Worm (Caenorhabditis elegans) whole organism, mixed stage, embryonic: ENCODE measurements around the gene scrm-3.

Experiments used
- M03D4.4 ChIP-seq: sonication (generic microtip); optimal IDR thresholded peaks from 2 replicates; lab custom pipeline; 2017; ENCODE audit warnings: mild to moderate bottlenecking, missing genetic modification characterization, missing compliant biosample characterization
- bed-3 ChIP-seq: fragments of 200-800 bp; sonication (Bioruptor generic); optimal IDR thresholded peaks from 3 replicates; lab custom pipeline; 2018; ENCODE audit warnings: mild to moderate bottlenecking, missing genetic modification characterization, moderate library complexity, missing compliant biosample characterization
- blmp-1 ChIP-seq: fragments of 150-350 bp; optimal IDR thresholded peaks from 2 replicates; lab custom pipeline; 2014; ENCODE audit warnings: missing biosample characterization, missing genetic modification characterization
- ceh-39 ChIP-seq: fragments of 150-350 bp; optimal IDR thresholded peaks from 2 replicates; lab custom pipeline; 2014; ENCODE audit warnings: missing biosample characterization, missing genetic modification characterization
- ceh-83 ChIP-seq: fragments of 200-800 bp; sonication (Bioruptor generic); optimal IDR thresholded peaks from 2 replicates; lab custom pipeline; 2018; ENCODE audit warnings: mild to moderate bottlenecking, missing genetic modification characterization, missing compliant biosample characterization
- ces-1 ChIP-seq: fragments of 150-350 bp; optimal IDR thresholded peaks from 2 replicates; lab custom pipeline; 2014; ENCODE audit warnings: missing biosample characterization, missing genetic modification reagents, missing genetic modification characterization
- cnd-1 ChIP-seq: fragments of 200-800 bp; sonication (Bioruptor generic); optimal IDR thresholded peaks from 2 replicates; lab custom pipeline; 2018; ENCODE audit warnings: mild to moderate bottlenecking, missing genetic modification characterization, missing compliant biosample characterization
- drap-1 ChIP-seq: fragments of 200-800 bp; sonication (Bioruptor generic); optimal IDR thresholded peaks from 3 replicates; lab custom pipeline; 2018; ENCODE audit warnings: mild to moderate bottlenecking, missing genetic modification characterization, missing compliant biosample characterization
- elt-1 ChIP-seq: sonication (generic microtip); optimal IDR thresholded peaks from 2 replicates; lab custom pipeline; 2017; ENCODE audit warnings: missing genetic modification characterization, mild to moderate bottlenecking, missing compliant biosample characterization, antibody characterized with exemption, moderate library complexity, borderline replicate concordance; ENCODE audit not compliant: insufficient read depth
- elt-3 ChIP-seq: fragments of 150-350 bp; optimal IDR thresholded peaks from 2 replicates; lab custom pipeline; 2014; ENCODE audit warnings: missing biosample characterization, missing genetic modification characterization
- flh-1 ChIP-seq: fragments of 200-800 bp; sonication (Bioruptor generic); optimal IDR thresholded peaks from 2 replicates; lab custom pipeline; 2018; ENCODE audit warnings: mild to moderate bottlenecking, missing genetic modification characterization, moderate library complexity, missing compliant biosample characterization
- ham-2 ChIP-seq: fragments of 200-800 bp; sonication (Bioruptor generic); optimal IDR thresholded peaks from 2 replicates; lab custom pipeline; 2018; ENCODE audit warnings: mild to moderate bottlenecking, missing genetic modification characterization, missing compliant biosample characterization
- hlh-1 ChIP-seq: fragments of 150-350 bp; optimal IDR thresholded peaks from 2 replicates; lab custom pipeline; 2014; ENCODE audit warnings: missing biosample characterization, missing genetic modification reagents, missing genetic modification characterization
- lin-32 ChIP-seq: fragments of 200-800 bp; sonication (Bioruptor generic); optimal IDR thresholded peaks from 2 replicates; lab custom pipeline; 2018; ENCODE audit warnings: mild to moderate bottlenecking, missing genetic modification characterization, missing compliant biosample characterization
- lsy-2 ChIP-seq: fragments of 150-350 bp; optimal IDR thresholded peaks from 2 replicates; lab custom pipeline; 2014; ENCODE audit warnings: missing biosample characterization, missing genetic modification characterization
- mep-1 ChIP-seq: fragments of 150-350 bp; optimal IDR thresholded peaks from 2 replicates; lab custom pipeline; 2017; ENCODE audit warnings: missing biosample characterization, missing genetic modification reagents, missing genetic modification characterization, inconsistent platforms
- mls-2 ChIP-seq: sonication (generic microtip); optimal IDR thresholded peaks from 2 replicates; lab custom pipeline; 2016; ENCODE audit warnings: mild to moderate bottlenecking, missing genetic modification characterization, moderate library complexity, missing compliant biosample characterization
- nhr-2 ChIP-seq: fragments of 150-350 bp; optimal IDR thresholded peaks from 2 replicates; lab custom pipeline; 2014; ENCODE audit warnings: missing biosample characterization, missing genetic modification characterization
- nhr-237 ChIP-seq: fragments of 150-350 bp; optimal IDR thresholded peaks from 2 replicates; lab custom pipeline; 2014; ENCODE audit warnings: missing biosample characterization, missing genetic modification characterization
- nhr-28 ChIP-seq: fragments of 150-350 bp; optimal IDR thresholded peaks from 2 replicates; lab custom pipeline; 2014; ENCODE audit warnings: missing biosample characterization, missing genetic modification characterization
- nhr-76 ChIP-seq: sonication (generic microtip); optimal IDR thresholded peaks from 2 replicates; lab custom pipeline; 2017; ENCODE audit warnings: missing biosample characterization, missing genetic modification characterization
- pha-4 ChIP-seq: fragments of 150-350 bp; optimal IDR thresholded peaks from 2 replicates; lab custom pipeline; 2018; ENCODE audit warnings: missing biosample characterization, missing genetic modification reagents, missing genetic modification characterization
- snpc-4 ChIP-seq: fragments of 150-350 bp; optimal IDR thresholded peaks from 2 replicates; lab custom pipeline; 2014; ENCODE audit warnings: missing biosample characterization, missing genetic modification characterization
- sptf-1 ChIP-seq: sonication (generic microtip); optimal IDR thresholded peaks from 2 replicates; lab custom pipeline; 2017; ENCODE audit warnings: mild to moderate bottlenecking, missing genetic modification characterization, moderate library complexity, missing compliant biosample characterization
- tbx-8 ChIP-seq: fragments of 200-800 bp; sonication (Bioruptor generic); optimal IDR thresholded peaks from 2 replicates; lab custom pipeline; 2018; ENCODE audit warnings: mild to moderate bottlenecking, missing genetic modification characterization, moderate library complexity, missing compliant biosample characterization
- unc-120 ChIP-seq: sonication (generic microtip); optimal IDR thresholded peaks from 2 replicates; lab custom pipeline; 2017; ENCODE audit warnings: missing genetic modification characterization, missing compliant biosample characterization; ENCODE audit not compliant: poor library complexity, severe bottlenecking
- unc-62 ChIP-seq: fragments of 150-350 bp; optimal IDR thresholded peaks from 2 replicates; lab custom pipeline; 2014; ENCODE audit warnings: missing biosample characterization, missing genetic modification reagents, missing genetic modification characterization
- zip-8 ChIP-seq: fragments of 150-350 bp; optimal IDR thresholded peaks from 2 replicates; lab custom pipeline; 2014; ENCODE audit warnings: missing biosample characterization, missing genetic modification characterization
- ztf-11 ChIP-seq: fragments of 150-350 bp; optimal IDR thresholded peaks from 2 replicates; lab custom pipeline; 2014; ENCODE audit warnings: missing biosample characterization, missing genetic modification characterization

The scrm-3 gene

DNA sequence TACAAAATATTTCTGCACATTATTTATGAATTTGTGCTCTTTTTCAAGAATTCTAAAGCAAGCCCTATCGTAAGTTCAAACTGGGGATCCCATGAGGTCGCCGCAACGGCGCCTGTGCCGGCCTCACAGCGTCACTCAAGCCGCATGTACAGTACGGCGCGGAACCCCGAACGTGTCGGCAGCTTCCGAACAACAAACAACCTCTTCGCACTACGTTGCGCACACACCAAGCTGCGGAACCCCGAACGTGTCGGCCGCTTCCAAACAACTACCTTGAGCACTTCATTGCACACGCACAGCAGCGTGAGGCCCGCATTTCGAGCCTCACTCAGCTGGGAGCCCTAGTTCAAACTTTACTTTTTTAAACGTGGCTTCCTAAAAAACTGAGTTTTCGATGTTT lies 37.1 kb upstream of the scrm-3 start:
- TF ChIP-seq ceh-83 = no peak
- no peak for TF ChIP-seq bed-3 (GFP tag; lab: Kevin White, UChicago)
- TF ChIP-seq lsy-2 (tag; lab: Kevin White, UChicago) = no peak
- no peak for TF ChIP-seq lin-32
- no peak for TF ChIP-seq cnd-1
- no peak for TF ChIP-seq zip-8 (tag; lab: Kevin White, UChicago)

DNA sequence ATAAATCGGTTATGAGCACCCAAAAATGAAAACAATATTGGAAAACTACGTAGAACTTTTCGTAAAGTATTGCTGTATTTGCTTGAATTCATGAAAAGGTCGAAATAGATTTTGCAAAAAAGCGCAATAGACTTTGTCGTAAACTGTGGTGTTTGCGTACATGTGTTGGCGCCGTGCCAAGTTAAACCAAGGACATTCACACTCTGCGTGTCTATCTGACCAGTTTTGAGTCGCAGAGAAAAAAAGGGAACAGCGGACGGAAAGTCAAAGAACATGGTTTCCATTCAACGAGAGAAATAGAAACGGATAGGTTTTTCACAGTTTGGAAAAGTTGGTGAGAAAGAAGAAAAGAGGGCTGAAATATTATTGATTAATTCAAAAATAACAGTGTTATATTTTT lies 34.0 kb upstream of the scrm-3 start:
- TF ChIP-seq mep-1 (no peak), lin-32 (no peak), ceh-39 (tag; lab: Kevin White, UChicago) (no peak), ces-1 (GFP tag; lab: Kevin White, UChicago) (no peak), bed-3 (GFP tag; lab: Kevin White, UChicago) (no peak), ceh-83 (no peak), lsy-2 (tag; lab: Kevin White, UChicago) (no peak), unc-120 (tag; lab: Kevin White, UChicago) (no peak), nhr-28 (no peak), blmp-1 (no peak), M03D4.4 (tag; lab: Kevin White, UChicago) (no peak), sptf-1 (tag; lab: Kevin White, UChicago) (no peak), ham-2 (GFP tag; lab: Kevin White, UChicago) (no peak), nhr-76 (no peak), snpc-4 (tag; lab: Kevin White, UChicago) (no peak), nhr-237 (tag; lab: Kevin White, UChicago) (no peak), elt-1 (tag; lab: Kevin White, UChicago) (no peak), elt-3 (tag; lab: Kevin White, UChicago) (no peak)

DNA sequence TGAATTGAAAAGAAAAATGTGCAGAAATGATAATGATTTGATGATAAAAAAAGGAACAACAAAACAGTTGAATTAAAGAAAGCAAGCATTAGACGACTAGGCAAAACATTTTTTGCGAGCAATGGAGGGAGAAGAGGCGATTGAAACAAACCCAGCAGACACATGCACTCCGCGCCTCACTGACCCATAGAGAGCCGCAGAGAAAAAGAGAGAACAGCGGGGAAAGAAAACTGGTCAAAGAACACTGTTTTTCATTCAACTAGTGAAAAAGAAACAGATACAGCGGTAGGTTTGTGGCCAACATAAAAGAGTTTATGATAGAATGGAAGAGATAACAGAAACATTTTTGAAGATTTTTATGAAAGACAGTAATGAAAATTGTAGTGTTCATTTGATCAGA lies 31.3 kb upstream of the scrm-3 start:
- no peak for TF ChIP-seq ztf-11
- TF ChIP-seq hlh-1 (tag; lab: Kevin White, UChicago) = no peak
- no peak for TF ChIP-seq nhr-28
- no peak for TF ChIP-seq mep-1
- no peak for TF ChIP-seq ceh-83
- no peak for TF ChIP-seq elt-3 (tag; lab: Kevin White, UChicago)
- no peak for TF ChIP-seq bed-3 (GFP tag; lab: Kevin White, UChicago)
- no peak for TF ChIP-seq unc-120 (tag; lab: Kevin White, UChicago)
- no peak for TF ChIP-seq unc-62
- no peak for TF ChIP-seq drap-1 (GFP tag; lab: Kevin White, UChicago)
- no peak for TF ChIP-seq M03D4.4 (tag; lab: Kevin White, UChicago)
- no peak for TF ChIP-seq tbx-8 (GFP tag; lab: Kevin White, UChicago)
- no peak for TF ChIP-seq pha-4 (tag; lab: Kevin White, UChicago)
- no peak for TF ChIP-seq ham-2 (GFP tag; lab: Kevin White, UChicago)
- TF ChIP-seq nhr-76 = no peak
- no peak for TF ChIP-seq lsy-2 (tag; lab: Kevin White, UChicago)
- TF ChIP-seq flh-1 (GFP tag; lab: Kevin White, UChicago) = no peak

DNA sequence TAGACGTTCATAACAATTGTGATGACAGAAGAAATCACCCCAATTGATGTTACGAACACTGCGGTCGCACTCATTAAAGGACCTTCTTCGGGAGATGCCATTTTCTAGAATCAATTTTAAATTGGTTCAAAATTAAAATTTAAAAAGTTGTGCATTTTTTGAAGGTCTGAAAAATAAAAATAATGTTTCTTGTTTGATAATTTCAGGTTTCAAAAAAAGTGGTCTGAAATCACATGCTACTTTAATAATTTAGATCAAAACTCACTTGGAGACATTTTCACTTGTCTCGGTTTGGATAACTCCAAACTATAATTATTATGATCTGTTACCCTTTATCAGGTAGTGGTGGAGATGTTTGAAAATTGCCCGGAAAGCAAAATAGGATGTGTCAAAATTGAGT lies 20.0 kb upstream of the scrm-3 start, which contains the start of gene srbc-2:
TSS of gene srbc-2 (minus strand) at position 101 of the 400 bp plus-strand sequence.
- TF ChIP-seq elt-1 (tag; lab: Kevin White, UChicago) (no peak), hlh-1 (tag; lab: Kevin White, UChicago) (no peak), ceh-83 (no peak), zip-8 (tag; lab: Kevin White, UChicago) (no peak), nhr-28 (no peak), unc-120 (tag; lab: Kevin White, UChicago) (no peak), flh-1 (GFP tag; lab: Kevin White, UChicago) (no peak), tbx-8 (GFP tag; lab: Kevin White, UChicago) (no peak), ham-2 (GFP tag; lab: Kevin White, UChicago) (no peak), elt-3 (tag; lab: Kevin White, UChicago) (no peak), sptf-1 (tag; lab: Kevin White, UChicago) (no peak), ztf-11 (no peak)
- TF ChIP-seq, all 35 proteins: peak for 0

DNA sequence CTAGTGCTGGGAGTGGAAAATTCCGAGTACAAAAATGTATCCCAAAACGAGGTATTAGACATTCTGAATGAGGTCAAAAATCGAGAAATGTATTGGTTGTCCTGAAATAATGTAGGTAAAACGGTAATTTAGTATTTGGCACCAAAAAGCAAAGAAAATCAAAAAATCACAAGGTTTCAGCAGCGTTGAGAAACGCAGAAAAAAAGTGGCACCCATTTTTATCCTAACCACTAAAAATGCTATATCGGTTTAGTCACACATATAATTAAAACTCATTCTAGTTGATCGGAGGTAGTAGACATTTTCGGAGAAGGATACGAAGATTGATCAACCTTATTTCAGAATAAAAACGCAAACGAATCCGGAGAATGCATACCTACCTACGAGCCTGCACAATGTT lies 15.7 kb upstream of the scrm-3 start, which contains the start of gene srx-121:
TSS of gene srx-121 (minus strand) at position 101 of the 400 bp plus-strand sequence.
- TF ChIP-seq ceh-83 (no peak), ztf-11 (no peak), unc-120 (tag; lab: Kevin White, UChicago) (no peak), blmp-1 (no peak), ham-2 (GFP tag; lab: Kevin White, UChicago) (no peak), ceh-39 (tag; lab: Kevin White, UChicago) (no peak), unc-62 (no peak), lsy-2 (tag; lab: Kevin White, UChicago) (no peak), nhr-2 (tag; lab: Kevin White, UChicago) (no peak), pha-4 (tag; lab: Kevin White, UChicago) (no peak), drap-1 (GFP tag; lab: Kevin White, UChicago) (no peak), mls-2 (no peak), M03D4.4 (tag; lab: Kevin White, UChicago) (no peak), cnd-1 (no peak), snpc-4 (tag; lab: Kevin White, UChicago) (no peak)
